Fruit fly (Drosophila melanogaster) S2 (cell line): Measurements from ENCODE around the gene CG13117.

ENCODE experiments used
- CG8478 ChIP-seq: fragments of >200 bp; optimal IDR thresholded peaks from 2 replicates; lab custom pipeline; 2018
- CTCF ChIP-seq, 2 experiments: fragments of >200 bp; optimal IDR thresholded peaks; 2 replicates each; lab custom pipeline; 2018

- no peak for TF ChIP-seq CTCF (optimal IDR thresholded peaks at IDR 0.05; lab: Kevin White, UChicago)
- no peak for TF ChIP-seq CG8478 (lab: Kevin White, UChicago)
These were observed 38.9 kb upstream of the CG13117 start for dm6 chr2L:9697561-9697960.
